Worm (Caenorhabditis elegans) whole organism, L1 larva: ENCODE measurements around the gene C25H3.3.

Experiments used
- F16B12.6 ChIP-seq: fragments of 150-350 bp; optimal IDR thresholded peaks from 2 replicates; lab custom pipeline; 2014; ENCODE audit warnings: missing biosample characterization, missing genetic modification characterization
- blmp-1 ChIP-seq: fragments of 150-350 bp; optimal IDR thresholded peaks from 2 replicates; lab custom pipeline; 2014; ENCODE audit warnings: missing biosample characterization, missing genetic modification characterization
- ceh-63 ChIP-seq: fragments of 200-800 bp; sonication (Bioruptor generic); optimal IDR thresholded peaks from 2 replicates; lab custom pipeline; 2018; ENCODE audit warnings: mild to moderate bottlenecking, missing genetic modification characterization, missing compliant biosample characterization
- ceh-82 ChIP-seq, 3 experiments: fragments of 150-350 bp in 1 of 3; sonication (generic microtip) in 2 of 3; optimal IDR thresholded peaks; 2 replicates each; lab custom pipeline; 2014 to 2017; ENCODE audit warnings: missing biosample characterization in 3 of 3, missing genetic modification characterization in 3 of 3
- ceh-90 ChIP-seq: sonication (generic microtip); optimal IDR thresholded peaks from 2 replicates; lab custom pipeline; 2016; ENCODE audit warnings: missing genetic modification characterization, missing compliant biosample characterization
- ces-1 ChIP-seq: fragments of 150-350 bp; optimal IDR thresholded peaks from 2 replicates; lab custom pipeline; 2014; ENCODE audit warnings: missing biosample characterization, missing genetic modification reagents, missing genetic modification characterization
- dpl-1 ChIP-seq, 3 experiments: fragments of 150-350 bp in 2 of 3; sonication (generic microtip) in 1 of 3; optimal IDR thresholded peaks; 2 replicates each; lab custom pipeline; 2014 to 2017; ENCODE audit warnings: missing biosample characterization in 3 of 3, missing genetic modification characterization in 3 of 3, missing genetic modification reagents in 3 of 3
- fkh-10 ChIP-seq: sonication (generic microtip); optimal IDR thresholded peaks from 2 replicates; lab custom pipeline; 2017; ENCODE audit warnings: missing biosample characterization, missing genetic modification reagents, missing genetic modification characterization
- fkh-4 ChIP-seq: sonication (generic microtip); optimal IDR thresholded peaks from 2 replicates; lab custom pipeline; 2016; ENCODE audit warnings: missing compliant biosample characterization, missing genetic modification characterization, borderline replicate concordance
- fkh-8 ChIP-seq: sonication (generic microtip); optimal IDR thresholded peaks from 2 replicates; lab custom pipeline; 2016; ENCODE audit warnings: mild to moderate bottlenecking, missing genetic modification characterization, missing compliant biosample characterization
- grh-1 ChIP-seq: fragments of 200-800 bp; sonication (Bioruptor generic); IDR thresholded peaks from 2 replicates; pipeline ENCODE4 v1.3.6; 2022; ENCODE audit warnings: missing genetic modification reagents, missing genetic modification characterization, missing compliant biosample characterization
- hlh-17 ChIP-seq: fragments of 200-800 bp; sonication (Bioruptor generic); optimal IDR thresholded peaks from 2 replicates; lab custom pipeline; 2018; ENCODE audit warnings: missing genetic modification characterization, mild to moderate bottlenecking, missing compliant biosample characterization, moderate library complexity, borderline replicate concordance
- hpl-2 ChIP-seq: fragments of 150-350 bp; optimal IDR thresholded peaks from 2 replicates; lab custom pipeline; 2014; ENCODE audit warnings: missing biosample characterization, missing genetic modification reagents, missing genetic modification characterization
- jun-1 ChIP-seq: fragments of 150-350 bp; optimal IDR thresholded peaks from 2 replicates; lab custom pipeline; 2014; ENCODE audit warnings: missing biosample characterization, missing genetic modification reagents, missing genetic modification characterization
- lin-13 ChIP-seq: fragments of 150-350 bp; optimal IDR thresholded peaks from 2 replicates; lab custom pipeline; 2014; ENCODE audit warnings: missing biosample characterization, missing genetic modification reagents, missing genetic modification characterization
- lin-14 ChIP-seq: fragments of 200-800 bp; sonication (Bioruptor generic); optimal IDR thresholded peaks from 2 replicates; lab custom pipeline; 2018; ENCODE audit warnings: mild to moderate bottlenecking, missing genetic modification characterization, moderate library complexity, missing compliant biosample characterization
- lin-15B ChIP-seq: fragments of 150-350 bp; sonication (generic microtip); optimal IDR thresholded peaks from 3 replicates; lab custom pipeline; 2014; ENCODE audit warnings: missing biosample characterization, missing genetic modification characterization
- lsy-2 ChIP-seq, 2 experiments: fragments of 150-350 bp; optimal IDR thresholded peaks; 2 replicates each; lab custom pipeline; 2014; ENCODE audit warnings: missing biosample characterization in 2 of 2, missing genetic modification characterization in 2 of 2
- mab-9 ChIP-seq: fragments of 200-800 bp; sonication (Bioruptor generic); IDR thresholded peaks from 2 replicates; pipeline ENCODE4 v1.3.6; 2022; ENCODE audit warnings: missing genetic modification reagents, missing genetic modification characterization, missing compliant biosample characterization
- mef-2 ChIP-seq: fragments of 150-350 bp; optimal IDR thresholded peaks from 2 replicates; lab custom pipeline; 2014; ENCODE audit warnings: missing biosample characterization, missing genetic modification characterization
- nhr-19 ChIP-seq: fragments of 200-800 bp; sonication (Bioruptor generic); conservative IDR thresholded peaks from 2 replicates; pipeline ENCODE4 v1.3.6; 2022; ENCODE audit warnings: missing genetic modification characterization, missing compliant biosample characterization
- nhr-237 ChIP-seq: fragments of 150-350 bp; optimal IDR thresholded peaks from 2 replicates; lab custom pipeline; 2014; ENCODE audit warnings: missing biosample characterization, missing genetic modification characterization
- nhr-28 ChIP-seq: fragments of 150-350 bp; optimal IDR thresholded peaks from 2 replicates; lab custom pipeline; 2014; ENCODE audit warnings: missing biosample characterization, missing genetic modification characterization
- nhr-47 ChIP-seq: sonication (generic microtip); optimal IDR thresholded peaks from 2 replicates; lab custom pipeline; 2016; ENCODE audit warnings: mild to moderate bottlenecking, missing genetic modification characterization, moderate library complexity, missing compliant biosample characterization
- nhr-85 ChIP-seq: sonication (generic microtip); peaks from one replicate; lab custom pipeline; 2016; ENCODE audit warnings: missing genetic modification characterization, inconsistent platforms, missing compliant biosample characterization
- skn-1 ChIP-seq: fragments of 150-350 bp; optimal IDR thresholded peaks from 2 replicates; lab custom pipeline; 2014; ENCODE audit warnings: missing biosample characterization, missing genetic modification characterization
- tbx-2 ChIP-seq: sonication (generic microtip); optimal IDR thresholded peaks from 2 replicates; lab custom pipeline; 2016; ENCODE audit warnings: missing genetic modification characterization, missing compliant biosample characterization
- tlp-1 ChIP-seq: fragments of 150-350 bp; optimal IDR thresholded peaks from 2 replicates; lab custom pipeline; 2014; ENCODE audit warnings: missing biosample characterization, missing genetic modification characterization
- unc-30 ChIP-seq: sonication (generic microtip); optimal IDR thresholded peaks from 2 replicates; lab custom pipeline; 2017; ENCODE audit warnings: missing biosample characterization, missing genetic modification characterization
- unc-62 ChIP-seq: fragments of 150-350 bp; optimal IDR thresholded peaks from 2 replicates; lab custom pipeline; 2014; ENCODE audit warnings: missing biosample characterization, missing genetic modification reagents, missing genetic modification characterization
- unc-86 ChIP-seq: sonication (generic microtip); optimal IDR thresholded peaks from 2 replicates; lab custom pipeline; 2016; ENCODE audit warnings: missing genetic modification characterization, missing compliant biosample characterization
- xbp-1 ChIP-seq: sonication (generic microtip); optimal IDR thresholded peaks from 2 replicates; lab custom pipeline; 2016; ENCODE audit warnings: missing genetic modification characterization, missing compliant biosample characterization
- ztf-4 ChIP-seq: fragments of 150-350 bp; optimal IDR thresholded peaks from 2 replicates; lab custom pipeline; 2014; ENCODE audit warnings: missing biosample characterization, missing genetic modification characterization

The C25H3.3 gene

DNA sequence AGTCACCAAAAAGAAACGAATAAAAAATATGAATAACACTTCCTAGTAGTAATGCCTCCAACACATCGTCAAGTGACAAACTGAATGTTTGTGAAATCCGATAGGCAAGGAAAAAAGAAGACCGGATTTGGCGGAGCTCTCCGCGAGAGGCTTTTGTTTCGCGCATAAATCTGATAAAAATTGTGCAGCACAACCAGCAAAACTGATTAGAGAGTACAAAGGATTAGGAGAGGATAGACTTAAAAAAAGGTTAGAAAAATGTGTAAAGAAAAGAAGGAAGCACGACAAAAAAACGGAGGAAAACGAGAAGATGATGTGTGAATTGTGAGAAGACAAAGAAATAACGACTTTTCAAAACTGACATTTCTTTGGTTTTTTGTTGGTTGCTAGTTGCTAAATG, 33.7 kb downstream of the C25H3.3 start, which contains the start of gene rab-3:
Gene rab-3, minus strand, starts transcription at position 147 of the 400 bp plus-strand sequence.
- no peak for TF ChIP-seq F16B12.6 (tag; lab: Kevin White, UChicago)
- no peak for TF ChIP-seq lin-13 (GFP tag; lab: Kevin White, UChicago)
- TF ChIP-seq skn-1 (tag; lab: Kevin White, UChicago), result no peak
- no peak for TF ChIP-seq nhr-28
- peak; percentile 57 for TF ChIP-seq ces-1 (GFP tag; lab: Kevin White, UChicago)
- peak; percentile 62 for TF ChIP-seq lin-14 (GFP tag; lab: Kevin White, UChicago)
- TF ChIP-seq ceh-82 (tag; optimal IDR thresholded peaks at IDR 0.05; lab: Kevin White, UChicago), result peak in 1 of 3 experiments; percentile 11
- TF ChIP-seq fkh-10 (GFP tag; lab: Kevin White, UChicago), result peak; percentile 91
- TF ChIP-seq fkh-4, result no peak

DNA sequence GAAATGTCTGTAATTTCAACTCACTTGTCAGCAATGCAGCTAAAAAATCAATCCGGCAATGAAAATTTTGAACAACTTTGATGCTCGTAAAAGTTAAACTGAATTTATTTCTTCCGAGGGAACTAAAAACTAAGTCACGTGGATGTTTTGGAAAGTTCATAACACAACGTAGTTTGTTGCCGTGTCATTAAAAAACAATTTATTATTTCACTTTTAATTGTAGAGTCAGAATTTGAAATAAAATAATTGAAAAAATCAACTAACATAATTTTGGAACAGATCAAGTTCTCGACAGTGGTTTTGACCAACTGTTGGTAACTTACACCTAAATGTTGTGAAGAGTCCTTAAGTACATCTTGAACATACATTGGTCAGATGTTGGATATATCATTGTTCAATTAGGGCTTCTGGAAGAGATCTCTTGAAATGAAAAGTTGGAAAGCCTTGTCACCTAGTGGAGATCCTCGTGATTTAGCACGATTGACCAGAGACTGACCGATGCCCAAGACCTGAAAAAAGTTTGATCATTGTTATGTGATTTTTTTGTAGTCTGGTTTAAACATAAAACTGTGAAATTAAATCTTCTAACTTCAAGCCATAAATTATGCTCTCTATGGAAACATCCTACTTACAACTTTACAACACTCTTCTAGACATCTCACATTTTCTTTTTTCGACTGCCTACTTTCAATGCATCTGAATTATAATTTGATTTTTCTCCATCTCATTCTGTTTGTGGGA, 36.5 kb downstream of the C25H3.3 start, which contains the start of the genes C18A3.7 and C18A3.11:
Gene C18A3.7, minus strand, starts transcription at position 101 of the 741 bp plus-strand sequence.
Gene C18A3.11, plus strand, starts transcription at position 691 of the 741 bp plus-strand sequence.
- TF ChIP-seq hlh-17 (GFP tag; lab: Kevin White, UChicago), result no peak
- no peak for TF ChIP-seq nhr-19
- TF ChIP-seq mef-2, result no peak
- no peak for TF ChIP-seq dpl-1 (GFP tag; optimal IDR thresholded peaks at IDR 0.05; lab: Kevin White, UChicago)
- no peak for TF ChIP-seq hpl-2
- no peak for TF ChIP-seq nhr-237 (tag; lab: Kevin White, UChicago)
- TF ChIP-seq jun-1 (tag; lab: Kevin White, UChicago), result no peak
- TF ChIP-seq fkh-8 (tag; lab: Kevin White, UChicago), result no peak
- no peak for TF ChIP-seq mab-9
- no peak for TF ChIP-seq tbx-2 (tag; lab: Kevin White, UChicago)
- no peak for TF ChIP-seq tlp-1 (tag; lab: Kevin White, UChicago)
- no peak for TF ChIP-seq ztf-4 (tag; lab: Kevin White, UChicago)
- TF ChIP-seq ceh-63 (GFP tag; lab: Kevin White, UChicago), result no peak
- no peak for TF ChIP-seq unc-30
- no peak for TF ChIP-seq unc-62 (GFP tag; lab: Kevin White, UChicago)
- TF ChIP-seq nhr-47 (tag; lab: Kevin White, UChicago), result no peak
- TF ChIP-seq ceh-90, result no peak
- no peak for TF ChIP-seq ceh-82 (tag; optimal IDR thresholded peaks at IDR 0.05; lab: Kevin White, UChicago)
- TF ChIP-seq grh-1, result no peak

DNA sequence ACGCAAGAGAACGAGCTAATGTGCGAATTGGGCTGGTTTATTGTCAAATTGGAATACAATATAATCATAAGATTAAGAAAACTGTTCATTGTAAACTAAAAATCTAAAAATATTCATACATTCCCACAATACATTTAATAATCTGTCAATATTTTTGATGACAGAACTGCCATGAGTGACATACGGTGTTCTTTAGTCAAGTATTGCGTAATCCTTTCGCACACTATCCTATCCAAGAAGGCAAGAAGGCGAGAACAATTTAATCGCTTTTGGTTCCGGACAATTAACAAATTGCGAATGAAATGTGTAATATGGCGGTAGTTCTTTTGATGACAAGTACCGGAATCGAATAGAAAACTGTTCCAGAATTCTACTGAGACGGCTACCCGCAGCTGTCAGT, 40.9 kb downstream of the C25H3.3 start:
- TF ChIP-seq lin-13 (GFP tag; lab: Kevin White, UChicago) (no peak), lin-15B (tag; lab: Kevin White, UChicago) (no peak), lsy-2 (tag; optimal IDR thresholded peaks at IDR 0.05; lab: Kevin White, UChicago) (no peak), nhr-47 (tag; lab: Kevin White, UChicago) (no peak)

DNA sequence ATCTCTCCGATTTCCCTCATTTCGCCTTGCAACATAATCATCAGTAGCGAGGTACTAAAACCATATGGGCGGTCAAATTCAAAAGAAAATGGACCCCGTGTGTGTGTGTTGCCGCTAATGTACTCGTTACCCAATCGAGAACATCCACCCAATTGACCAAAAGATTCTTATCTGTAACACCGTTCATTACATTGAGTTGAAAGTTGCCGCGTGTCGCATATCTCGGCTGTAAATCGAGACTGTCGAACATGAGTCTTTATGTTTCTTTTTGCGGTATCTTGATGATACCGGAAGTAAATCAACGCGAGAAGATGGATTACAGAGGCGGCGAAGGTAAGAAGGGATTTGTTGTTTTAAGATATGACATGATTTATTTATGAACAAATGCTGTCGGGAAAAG, 41.8 kb downstream of the C25H3.3 start:
- peak; percentile 45 for TF ChIP-seq nhr-85 (tag; lab: Kevin White, UChicago)
- TF ChIP-seq unc-62 (GFP tag; lab: Kevin White, UChicago), result no peak
- peak; percentile 30 for TF ChIP-seq blmp-1 (tag; lab: Kevin White, UChicago)

DNA sequence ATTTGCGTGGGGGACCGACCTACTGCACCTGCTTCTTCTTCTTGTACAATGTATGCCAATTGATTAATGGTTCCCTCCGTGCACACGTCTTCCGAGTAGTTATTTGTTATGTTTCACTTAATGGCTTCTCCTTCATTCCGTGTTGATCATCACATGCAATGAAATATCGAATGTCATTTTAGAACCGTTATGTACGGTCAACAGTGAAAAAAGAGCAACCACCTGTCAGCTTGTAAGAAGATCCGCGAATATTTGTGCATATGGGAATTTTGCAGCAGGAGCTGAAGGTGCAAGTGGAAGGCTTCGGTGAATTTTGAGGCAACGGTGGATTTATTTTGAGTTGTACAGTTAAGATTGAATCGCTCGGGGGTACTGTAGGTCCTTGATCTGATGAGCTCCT, 42.6 kb downstream of the C25H3.3 start:
- TF ChIP-seq xbp-1 (tag; lab: Kevin White, UChicago) (no peak), unc-86 (tag; lab: Kevin White, UChicago) (peak; percentile 23)
